Worm (Caenorhabditis elegans) whole organism, young adult: ENCODE results near the gene lin-52.

Source experiments
- F37B4.10 ChIP-seq: fragments of 200-800 bp; sonication (Bioruptor generic); IDR thresholded peaks from 2 replicates; pipeline ENCODE4 v1.3.6; 2022; ENCODE audit warnings: missing genetic modification characterization, missing compliant biosample characterization
- snpc-4 ChIP-seq, 5 experiments: fragments of 150-350 bp in 1 of 5; sonication (generic microtip) in 4 of 5; optimal IDR thresholded peaks; 2 replicates each; lab custom pipeline; 2014 to 2018; ENCODE audit warnings: missing genetic modification characterization in 5 of 5, missing biosample characterization in 3 of 5, antibody characterized with exemption in 2 of 5, mild to moderate bottlenecking in 2 of 5, missing compliant biosample characterization in 2 of 5, missing genotype in 2 of 5, moderate library complexity in 2 of 5, missing genetic modification reagents in 1 of 5

DNA sequence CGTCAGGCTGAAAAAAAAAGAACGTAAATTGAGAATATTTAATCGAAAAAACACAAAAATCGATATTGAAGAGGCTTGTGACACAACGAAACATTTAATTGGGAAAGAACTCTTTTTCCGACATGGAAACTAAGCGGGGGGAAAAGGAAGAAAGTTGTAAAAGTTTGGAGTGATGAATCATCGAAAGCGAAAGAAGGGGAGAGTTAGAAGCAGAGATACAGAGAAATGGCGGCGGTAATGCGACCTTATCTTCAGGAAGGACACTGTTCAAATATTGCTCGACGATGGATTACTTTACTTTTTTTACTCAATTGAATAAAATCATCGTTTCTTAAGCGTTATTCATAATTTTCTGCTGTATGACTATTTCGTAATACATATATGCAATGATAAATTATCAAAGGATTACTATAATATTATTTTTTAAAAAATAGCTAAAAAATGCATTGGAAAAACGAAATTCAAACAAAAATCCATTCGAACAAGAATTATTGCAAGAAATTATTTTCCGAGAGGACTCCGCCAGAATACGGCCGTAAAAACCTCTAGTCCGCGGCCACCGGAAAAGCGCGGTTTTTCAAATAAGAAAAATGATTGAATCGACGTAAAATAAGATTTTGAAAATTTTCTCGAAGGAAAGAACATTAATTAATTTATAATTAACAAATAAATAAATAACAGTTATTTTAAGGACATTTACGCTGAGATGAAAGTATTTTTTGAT lies 43.4 kb upstream of the lin-52 start, which contains the start of gene dhhc-4:
- no peak for TF ChIP-seq F37B4.10 (GFP tag; lab: Robert Waterston, UW)
- no peak for TF ChIP-seq snpc-4 (GFP tag; optimal IDR thresholded peaks at IDR 0.05; lab: Kevin White, UChicago)
- TF ChIP-seq snpc-4 (tag; optimal IDR thresholded peaks at IDR 0.05; lab: Kevin White, UChicago): no peak
